Fruit fly (Drosophila melanogaster): ENCODE results near the gene CG45064.

DNA sequence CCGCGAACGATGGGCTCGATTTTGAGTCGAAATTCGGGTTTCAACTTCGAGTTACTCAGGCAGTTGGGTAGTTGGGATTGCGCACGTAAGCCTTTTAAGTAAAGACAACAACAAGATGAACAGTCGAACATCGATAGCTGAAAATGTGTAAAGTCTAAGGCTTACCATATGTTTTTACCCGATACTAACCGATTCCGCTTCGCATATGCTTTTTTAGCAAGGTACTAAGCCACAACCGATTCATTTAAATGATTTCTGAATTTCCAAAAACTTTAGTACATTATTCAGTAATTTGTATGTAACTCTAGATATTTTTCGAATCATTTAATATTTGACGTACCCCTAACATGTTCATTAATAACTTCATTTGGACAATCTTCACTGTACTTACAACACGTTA is 15.2 kb upstream of the CG45064 start:
- TF ChIP-seq Meics (GFP tag; optimal IDR thresholded peaks at IDR 0.05): no peak
- TF ChIP-seq tio (GFP tag; optimal IDR thresholded peaks at IDR 0.05): no peak
- TF ChIP-seq CG7271 (tag; optimal IDR thresholded peaks at IDR 0.05): no peak
- no peak for TF ChIP-seq CG11696 (GFP tag; IDR thresholded peaks at IDR 0.05)
- no peak for TF ChIP-seq CG10321 (GFP tag; IDR thresholded peaks at IDR 0.05)
- TF ChIP-seq CG18011 (GFP tag; optimal IDR thresholded peaks at IDR 0.05): no peak
- TF ChIP-seq Taf1 (GFP tag; IDR thresholded peaks at IDR 0.05): no peak
